Fruit fly (Drosophila melanogaster) Kc167 (cell line): ENCODE data around the gene sun.

Source experiments
- Myc ChIP-seq: fragments of >200 bp; optimal IDR thresholded peaks from 2 replicates; lab custom pipeline; 2017; ENCODE audit warnings: missing external identifiers
- Sin3A ChIP-seq: fragments of >200 bp; optimal IDR thresholded peaks from 2 replicates; lab custom pipeline; 2018; ENCODE audit warnings: missing external identifiers
- h ChIP-seq: fragments of >200 bp; optimal IDR thresholded peaks from 3 replicates; lab custom pipeline; 2018; ENCODE audit warnings: missing external identifiers
- insv ChIP-seq: fragments of >200 bp; optimal IDR thresholded peaks from 3 replicates; lab custom pipeline; 2018; ENCODE audit warnings: missing external identifiers
- psq ChIP-seq: fragments of >200 bp; optimal IDR thresholded peaks from 2 replicates; lab custom pipeline; 2017; ENCODE audit warnings: missing external identifiers
- ttk ChIP-seq: sonication (Bioruptor generic); optimal IDR thresholded peaks from 2 replicates; lab custom pipeline; 2017; ENCODE audit warnings: missing external identifiers

DNA sequence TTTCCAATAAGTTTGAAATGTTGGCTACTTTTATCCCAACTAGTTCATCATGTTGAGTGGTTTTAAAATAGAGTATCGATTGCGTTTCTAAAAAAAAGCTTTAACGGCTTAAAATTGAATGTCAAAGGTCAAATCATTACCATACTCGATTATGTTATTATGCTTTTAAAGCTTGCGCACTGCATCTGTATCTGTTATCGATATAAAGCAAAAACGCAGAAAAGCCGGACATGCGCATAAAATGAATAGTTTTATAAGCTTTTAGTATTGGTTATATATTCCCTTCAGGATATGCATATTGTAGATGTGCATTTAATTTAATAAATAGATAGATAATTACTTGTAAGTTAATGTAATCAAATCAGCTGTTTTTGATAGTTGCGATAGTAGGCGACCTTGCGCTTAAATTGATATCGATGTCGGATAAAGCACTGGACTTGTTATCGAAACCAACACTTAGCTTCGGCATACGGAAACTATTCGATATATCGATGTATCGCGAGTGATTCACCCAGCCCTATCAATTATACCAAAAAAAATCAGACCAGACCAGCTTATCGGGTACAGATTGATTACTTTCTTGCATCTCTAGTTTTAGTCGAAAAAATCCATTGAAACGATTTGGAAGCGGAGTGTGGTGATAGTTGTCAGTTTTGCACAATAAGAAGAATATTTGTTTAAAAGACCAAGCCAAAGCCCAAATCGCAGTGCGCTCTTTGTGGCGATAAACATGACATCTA is 42.7 kb upstream of the sun start, which contains the start of gene shi:
- TF ChIP-seq Sin3A (lab: Kevin White, UChicago): no peak
- no peak for TF ChIP-seq psq (lab: Kevin White, UChicago)
- TF ChIP-seq ttk (lab: Kevin White, UChicago): no peak
- no peak for TF ChIP-seq insv
- no peak for TF ChIP-seq h (lab: Kevin White, UChicago)
- TF ChIP-seq Myc (lab: Kevin White, UChicago): no peak
